Fruit fly (Drosophila melanogaster): ENCODE results near the gene Lint-O.
A peak's percentile ranks its signal among the peaks of the same experiment; 100 is the strongest.

Lint-O gene

DNA sequence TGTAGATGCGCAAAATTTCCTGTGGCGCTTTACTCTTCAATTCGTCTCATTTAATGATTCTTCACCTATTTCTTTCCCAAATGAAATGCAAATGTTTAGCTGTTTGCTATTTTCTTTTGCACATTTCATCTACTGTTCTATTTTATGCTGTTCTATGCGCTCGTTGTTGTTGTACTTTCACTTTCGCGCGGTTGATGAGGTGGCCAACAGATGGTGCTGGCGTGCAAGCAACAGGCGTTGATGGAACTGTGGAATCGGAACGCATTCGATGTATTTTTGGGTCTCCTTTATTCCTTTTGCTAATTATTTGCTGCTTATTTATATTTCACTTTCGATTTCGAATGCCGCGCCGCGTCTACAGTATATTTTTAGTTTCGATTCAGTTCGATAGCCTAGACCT, 42.5 kb upstream of the Lint-O start (continued):
- TF ChIP-seq Ets65A (GFP tag) (peak; percentile 47), pita (GFP tag; optimal IDR thresholded peaks at IDR 0.05) (no peak), Oaz (GFP tag; IDR thresholded peaks at IDR 0.05) (no peak)

DNA sequence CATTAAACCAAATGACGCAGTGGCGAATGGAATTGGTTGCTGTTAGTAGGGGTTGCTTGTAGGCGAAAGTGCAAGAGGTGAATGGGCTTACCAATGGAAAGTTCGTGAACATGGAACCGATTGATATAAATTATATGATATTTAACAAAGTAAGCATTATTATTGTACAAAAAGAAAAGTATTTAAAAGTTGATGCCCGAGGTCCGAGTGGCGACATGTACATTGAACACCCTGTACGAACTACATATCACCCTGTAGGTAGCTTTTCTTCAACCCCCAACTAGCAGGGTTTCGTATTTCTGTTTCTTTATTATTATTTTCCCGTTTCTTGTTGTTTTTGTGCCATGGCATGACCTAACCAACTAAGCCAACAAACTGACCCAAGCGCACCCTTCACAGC, 41.3 kb upstream of the Lint-O start:
- TF ChIP-seq CG10366 (GFP tag; IDR thresholded peaks at IDR 0.05) = peak; percentile 14; the same call in 1 of the 2 replicates
- TF ChIP-seq CG7839 (tag; optimal IDR thresholded peaks at IDR 0.05) = no peak
- TF ChIP-seq dysf (GFP tag; IDR thresholded peaks at IDR 0.05) = 0 out of 3 replicates have a peak, but pooled peaks have one; percentile 20
- peak; percentile 98 for TF ChIP-seq CG6254 (GFP tag; optimal IDR thresholded peaks at IDR 0.05)

DNA sequence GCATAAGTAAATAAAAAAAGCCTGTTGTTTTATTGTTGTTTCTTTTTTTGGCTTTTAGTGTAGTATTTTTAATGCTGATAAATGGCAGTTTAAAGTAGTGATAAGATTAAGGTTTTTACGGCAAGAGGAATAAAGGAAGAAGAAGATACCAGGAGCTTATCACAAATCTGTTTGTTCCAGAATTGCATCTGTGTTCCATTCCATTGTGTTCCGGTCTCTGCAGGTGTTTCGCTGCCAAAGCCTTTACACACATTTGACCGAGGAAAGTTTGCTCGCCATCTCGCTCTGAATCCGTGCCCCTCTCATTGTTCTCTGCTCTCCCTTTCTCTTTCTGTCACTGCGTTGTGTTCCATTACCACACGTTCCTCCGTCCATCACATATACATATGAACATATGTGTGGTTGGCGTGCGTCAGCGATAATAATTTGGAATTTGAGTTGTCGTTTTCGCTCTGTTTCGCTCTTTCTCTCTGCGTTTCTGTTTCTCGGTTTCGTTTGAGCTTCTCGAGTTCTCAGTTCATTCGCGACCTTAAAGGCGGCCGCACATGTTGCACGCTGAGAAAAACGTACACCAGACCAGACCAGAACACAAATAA, 40.1 kb upstream of the Lint-O start:
- peak; percentile 59 for TF ChIP-seq GATAe (GFP tag; conservative IDR thresholded peaks at IDR 0.05)
- peak; percentile 93 for TF ChIP-seq chinmo (GFP tag; IDR thresholded peaks at IDR 0.05; ENCODE audit: partially characterized antibody)
- peak; percentile 38 for TF ChIP-seq PHDP (tag; optimal IDR thresholded peaks at IDR 0.05)
- peak; percentile 9 for TF ChIP-seq CG6813 (GFP tag; optimal IDR thresholded peaks at IDR 0.05)
- TF ChIP-seq sisA (GFP tag; IDR thresholded peaks at IDR 0.05) = no peak
- peak; percentile 79 for TF ChIP-seq cg (GFP tag; optimal IDR thresholded peaks at IDR 0.05)
- no peak for TF ChIP-seq Taf1 (GFP tag; IDR thresholded peaks at IDR 0.05)
- no peak for TF ChIP-seq bowl (GFP tag; IDR thresholded peaks at IDR 0.05)
- no peak for TF ChIP-seq CG8089 (GFP tag; optimal IDR thresholded peaks at IDR 0.05)
- peak; percentile 71 for TF ChIP-seq nom (GFP tag; optimal IDR thresholded peaks at IDR 0.05)
- TF ChIP-seq CG7372 (GFP tag; IDR thresholded peaks at IDR 0.05) = no peak
- TF ChIP-seq CG30020 (tag; optimal IDR thresholded peaks at IDR 0.05) = peak; percentile 14
- no peak for TF ChIP-seq CG3847 (GFP tag; IDR thresholded peaks at IDR 0.05)
- TF ChIP-seq CG18262 (tag; optimal IDR thresholded peaks at IDR 0.05) = no peak
- TF ChIP-seq Opbp (GFP tag; IDR thresholded peaks at IDR 0.05; ENCODE audit: partially characterized antibody) = no peak
- peak; percentile 81 for TF ChIP-seq sens (GFP tag)
- no peak for TF ChIP-seq CG1602 (GFP tag; optimal IDR thresholded peaks at IDR 0.05)
- no peak for TF ChIP-seq CG14014 (GFP tag; IDR thresholded peaks at IDR 0.05)
- no peak for TF ChIP-seq CG18619 (GFP tag; optimal IDR thresholded peaks at IDR 0.05)
- peak; percentile 32 for TF ChIP-seq Deaf1 (tag; optimal IDR thresholded peaks at IDR 0.05)
- no peak for TF ChIP-seq Camta (GFP tag; optimal IDR thresholded peaks at IDR 0.05)
- peak; percentile 56 for TF ChIP-seq CG34376 (GFP tag; optimal IDR thresholded peaks at IDR 0.05)
- no peak for TF ChIP-seq ara (GFP tag; IDR thresholded peaks at IDR 0.05)
- TF ChIP-seq gsb-n (tag; optimal IDR thresholded peaks at IDR 0.05) = no peak
- 0 out of 2 replicates have a peak, but pooled peaks have one; percentile 11 for TF ChIP-seq Drgx (GFP tag; IDR thresholded peaks at IDR 0.05)
- TF ChIP-seq Sox102F (GFP tag; optimal IDR thresholded peaks at IDR 0.05) = peak; percentile 69
- TF ChIP-seq Stat92E (GFP tag; optimal IDR thresholded peaks at IDR 0.05) = peak in 1 of 3 experiments; percentile 9
- TF ChIP-seq ci (GFP tag; IDR thresholded peaks at IDR 0.05) = peak; percentile 60; the same call in 1 of the 3 replicates
- peak; percentile 49; the same call in 1 of the 3 replicates for TF ChIP-seq z (GFP tag; IDR thresholded peaks at IDR 0.05)
- TF ChIP-seq cwo (GFP tag; optimal IDR thresholded peaks at IDR 0.05) = peak; percentile 36
- TF ChIP-seq CG8290 (GFP tag; optimal IDR thresholded peaks at IDR 0.05) = peak; percentile 32
- no peak for TF ChIP-seq CG8290 (tag; optimal IDR thresholded peaks at IDR 0.05)
- peak; percentile 10 for TF ChIP-seq CG12104 (GFP tag; optimal IDR thresholded peaks at IDR 0.05)
- peak; percentile 21; the same call in 1 of the 3 replicates for TF ChIP-seq row (GFP tag; IDR thresholded peaks at IDR 0.05)
- TF ChIP-seq bbx (GFP tag; IDR thresholded peaks at IDR 0.05; ENCODE audit: partially characterized antibody) = no peak
- TF ChIP-seq so (GFP tag; IDR thresholded peaks at IDR 0.05) = 0 out of 3 replicates have a peak, but pooled peaks have one; percentile 18
- no peak for TF ChIP-seq sr (GFP tag; IDR thresholded peaks at IDR 0.05)
- no peak for TF ChIP-seq CG9609 (GFP tag; optimal IDR thresholded peaks at IDR 0.05)
- TF ChIP-seq E2f1 (GFP tag; IDR thresholded peaks at IDR 0.05) = no peak
- TF ChIP-seq BtbVII (GFP tag; optimal IDR thresholded peaks at IDR 0.05) = peak; percentile 39
- no peak for TF ChIP-seq wdn (GFP tag; IDR thresholded peaks at IDR 0.05)
